Worm (Caenorhabditis elegans) whole organism, L3 larva: ENCODE measurements around the gene srz-78.
A peak's percentile ranks its signal among the peaks of the same experiment; 100 is the strongest.

Experiments
- R02D3.7 ChIP-seq: fragments of 150-350 bp; optimal IDR thresholded peaks from 2 replicates; lab custom pipeline; 2014; ENCODE audit warnings: missing biosample characterization, missing genetic modification characterization
- ama-1 ChIP-seq: fragments of 150-350 bp; optimal IDR thresholded peaks from 2 replicates; lab custom pipeline; 2018
- ceh-16 ChIP-seq: sonication (generic microtip); optimal IDR thresholded peaks from 2 replicates; lab custom pipeline; 2017; ENCODE audit warnings: missing biosample characterization, missing genetic modification characterization
- ceh-28 ChIP-seq: fragments of 150-350 bp; optimal IDR thresholded peaks from 2 replicates; lab custom pipeline; 2014; ENCODE audit warnings: missing biosample characterization, missing genetic modification reagents, missing genetic modification characterization
- ceh-82 ChIP-seq: fragments of 150-350 bp; optimal IDR thresholded peaks from 2 replicates; lab custom pipeline; 2014; ENCODE audit warnings: missing biosample characterization, missing genetic modification characterization
- ceh-9 ChIP-seq: sonication (generic microtip); optimal IDR thresholded peaks from 2 replicates; lab custom pipeline; 2018; ENCODE audit warnings: missing biosample characterization, missing genetic modification characterization
- daf-12 ChIP-seq: fragments of 150-350 bp; optimal IDR thresholded peaks from 2 replicates; lab custom pipeline; 2014; ENCODE audit warnings: missing biosample characterization, missing genetic modification reagents, missing genetic modification characterization
- egl-27 ChIP-seq: sonication (generic microtip); optimal IDR thresholded peaks from 4 replicates; lab custom pipeline; 2017; ENCODE audit warnings: missing biosample characterization, missing genetic modification reagents, missing genetic modification characterization
- egl-5 ChIP-seq: fragments of 150-350 bp; optimal IDR thresholded peaks from 2 replicates; lab custom pipeline; 2017; ENCODE audit warnings: missing biosample characterization, missing genetic modification reagents, missing genetic modification characterization, inconsistent platforms
- elt-1 ChIP-seq: fragments of 150-350 bp; optimal IDR thresholded peaks from 2 replicates; lab custom pipeline; 2014; ENCODE audit warnings: missing biosample characterization, missing genetic modification characterization
- elt-2 ChIP-seq: sonication (generic microtip); optimal IDR thresholded peaks from 2 replicates; lab custom pipeline; 2016; ENCODE audit warnings: missing genetic modification reagents, mild to moderate bottlenecking, missing genetic modification characterization, missing compliant biosample characterization
- elt-3 ChIP-seq, 3 experiments: fragments of 150-350 bp in 1 of 3; sonication (generic microtip) in 2 of 3; optimal IDR thresholded peaks; 2 replicates in 2 of 3; 4 replicates in 1 of 3; lab custom pipeline; 2014 to 2017; ENCODE audit warnings: missing biosample characterization in 3 of 3, missing genetic modification characterization in 3 of 3
- eor-1 ChIP-seq, 2 experiments: fragments of 150-350 bp; optimal IDR thresholded peaks; 2 replicates each; lab custom pipeline; 2014 to 2018; ENCODE audit warnings: missing biosample characterization in 2 of 2, missing genetic modification characterization in 2 of 2
- fkh-10 ChIP-seq: sonication (generic microtip); optimal IDR thresholded peaks from 2 replicates; lab custom pipeline; 2017; ENCODE audit warnings: missing biosample characterization, missing genetic modification reagents, missing genetic modification characterization
- fkh-2 ChIP-seq: fragments of 150-350 bp; optimal IDR thresholded peaks from 2 replicates; lab custom pipeline; 2014; ENCODE audit warnings: missing biosample characterization, missing genetic modification reagents, missing genetic modification characterization
- fos-1 ChIP-seq: fragments of 150-350 bp; optimal IDR thresholded peaks from 2 replicates; lab custom pipeline; 2014; ENCODE audit warnings: missing biosample characterization, missing genetic modification characterization
- hmg-11 ChIP-seq: sonication (generic microtip); optimal IDR thresholded peaks from 2 replicates; lab custom pipeline; 2016; ENCODE audit warnings: missing genetic modification characterization, missing compliant biosample characterization
- jun-1 ChIP-seq: fragments of 150-350 bp; optimal IDR thresholded peaks from 2 replicates; lab custom pipeline; 2014; ENCODE audit warnings: missing biosample characterization, missing genetic modification reagents, missing genetic modification characterization
- lin-15B ChIP-seq: fragments of 150-350 bp; optimal IDR thresholded peaks from 2 replicates; lab custom pipeline; 2014; ENCODE audit warnings: missing biosample characterization, missing genetic modification characterization
- lin-39 ChIP-seq: fragments of 150-350 bp; optimal IDR thresholded peaks from 2 replicates; lab custom pipeline; 2018; ENCODE audit warnings: missing biosample characterization, missing genetic modification reagents, missing genetic modification characterization
- lsy-12 ChIP-seq: sonication (generic microtip); optimal IDR thresholded peaks from 2 replicates; lab custom pipeline; 2016; ENCODE audit warnings: mild to moderate bottlenecking, missing genetic modification characterization, missing compliant biosample characterization
- mml-1 ChIP-seq: fragments of 150-350 bp; sonication (generic microtip); optimal IDR thresholded peaks from 3 replicates; lab custom pipeline; 2014; ENCODE audit warnings: missing biosample characterization, missing genetic modification characterization
- nfya-1 ChIP-seq: sonication (generic microtip); optimal IDR thresholded peaks from 2 replicates; lab custom pipeline; 2017; ENCODE audit warnings: missing genetic modification characterization, mild to moderate bottlenecking, missing compliant biosample characterization, antibody characterized with exemption, moderate library complexity; ENCODE audit not compliant: insufficient read depth
- nhr-12 ChIP-seq: fragments of 150-350 bp; optimal IDR thresholded peaks from 2 replicates; lab custom pipeline; 2014; ENCODE audit warnings: missing biosample characterization, missing genetic modification characterization
- nhr-23 ChIP-seq: fragments of 150-350 bp; optimal IDR thresholded peaks from 2 replicates; lab custom pipeline; 2014; ENCODE audit warnings: missing biosample characterization, missing genetic modification reagents, missing genetic modification characterization
- nhr-237 ChIP-seq: fragments of 150-350 bp; optimal IDR thresholded peaks from 2 replicates; lab custom pipeline; 2014; ENCODE audit warnings: missing biosample characterization, missing genetic modification characterization
- nhr-25 ChIP-seq: sonication (generic microtip); optimal IDR thresholded peaks from 2 replicates; lab custom pipeline; 2017; ENCODE audit warnings: missing biosample characterization, missing genetic modification characterization
- nhr-28 ChIP-seq: fragments of 150-350 bp; optimal IDR thresholded peaks from 2 replicates; lab custom pipeline; 2014; ENCODE audit warnings: missing biosample characterization, missing genetic modification characterization
- nhr-43 ChIP-seq: sonication (generic microtip); optimal IDR thresholded peaks from 2 replicates; lab custom pipeline; 2016; ENCODE audit warnings: mild to moderate bottlenecking, missing genetic modification characterization, missing compliant biosample characterization; ENCODE audit not compliant: poor library complexity, severe bottlenecking
- nhr-67 ChIP-seq: fragments of 150-350 bp; optimal IDR thresholded peaks from 2 replicates; lab custom pipeline; 2014; ENCODE audit warnings: missing biosample characterization, missing genetic modification characterization
- nhr-76 ChIP-seq: fragments of 150-350 bp; sonication (generic microtip); optimal IDR thresholded peaks from 5 replicates; lab custom pipeline; 2014; ENCODE audit warnings: missing biosample characterization, missing genetic modification characterization
- nhr-77 ChIP-seq: fragments of 150-350 bp; optimal IDR thresholded peaks from 2 replicates; lab custom pipeline; 2014; ENCODE audit warnings: missing biosample characterization, missing genetic modification characterization
- pha-4 ChIP-seq: fragments of 150-350 bp; optimal IDR thresholded peaks from 2 replicates; lab custom pipeline; 2014; ENCODE audit warnings: missing biosample characterization, missing genetic modification reagents, missing genetic modification characterization
- pqm-1 ChIP-seq: fragments of 150-350 bp; optimal IDR thresholded peaks from 2 replicates; lab custom pipeline; 2017; ENCODE audit warnings: missing biosample characterization, missing genetic modification characterization, inconsistent platforms
- sea-2 ChIP-seq: fragments of 150-350 bp; sonication (generic microtip); optimal IDR thresholded peaks from 4 replicates; lab custom pipeline; 2014; ENCODE audit warnings: missing biosample characterization, missing genetic modification reagents, missing genetic modification characterization
- skn-1 ChIP-seq: fragments of 150-350 bp; optimal IDR thresholded peaks from 2 replicates; lab custom pipeline; 2014; ENCODE audit warnings: missing biosample characterization, missing genetic modification characterization
- snpc-4 ChIP-seq: fragments of 150-350 bp; optimal IDR thresholded peaks from 2 replicates; lab custom pipeline; 2014; ENCODE audit warnings: missing biosample characterization, missing genetic modification characterization
- tbx-2 ChIP-seq: sonication (generic microtip); optimal IDR thresholded peaks from 2 replicates; lab custom pipeline; 2016; ENCODE audit warnings: mild to moderate bottlenecking, missing genetic modification characterization, missing compliant biosample characterization
- unc-39 ChIP-seq: sonication (generic microtip); optimal IDR thresholded peaks from 4 replicates; lab custom pipeline; 2017; ENCODE audit warnings: missing biosample characterization, missing genetic modification characterization
- unc-62 ChIP-seq: fragments of 150-350 bp; sonication (generic microtip); optimal IDR thresholded peaks from 4 replicates; lab custom pipeline; 2014; ENCODE audit warnings: missing biosample characterization, missing genetic modification reagents, missing genetic modification characterization
- zag-1 ChIP-seq: fragments of 150-350 bp; optimal IDR thresholded peaks from 2 replicates; lab custom pipeline; 2014; ENCODE audit warnings: missing biosample characterization, missing genetic modification characterization
- ztf-11 ChIP-seq: fragments of 150-350 bp; optimal IDR thresholded peaks from 2 replicates; lab custom pipeline; 2014; ENCODE audit warnings: missing biosample characterization, missing genetic modification characterization

srz-78 gene

DNA sequence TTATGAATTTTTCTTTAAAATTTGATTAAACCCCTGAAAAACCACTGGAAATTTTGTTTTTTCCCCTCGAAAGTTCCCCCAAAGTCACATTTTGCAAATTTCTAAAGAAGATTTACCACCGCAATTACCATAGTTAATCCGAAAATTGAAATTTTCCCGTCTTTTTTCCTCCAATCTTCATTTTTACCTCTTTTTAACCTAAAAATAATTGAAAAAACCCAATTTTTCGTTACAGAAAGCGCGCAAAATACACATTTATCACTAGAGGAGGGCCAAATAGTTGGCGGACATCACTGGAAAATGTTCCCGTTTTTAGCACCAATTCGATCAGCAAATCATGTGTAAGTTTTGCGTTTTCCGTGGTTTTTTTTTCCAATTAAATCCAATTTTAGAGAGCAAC lies 25.0 kb downstream of the srz-78 start, which contains the start of gene unc-33:
Gene unc-33 (plus strand): TSS at position 301 of the 400 bp plus-strand sequence.
- no peak for TF ChIP-seq sea-2 (GFP tag; lab: Kevin White, UChicago)
- no peak for TF ChIP-seq skn-1
- no peak for TF ChIP-seq lin-15B
- no peak for TF ChIP-seq nhr-43 (tag; lab: Kevin White, UChicago)
- no peak for TF ChIP-seq snpc-4 (tag; lab: Kevin White, UChicago)
- no peak for TF ChIP-seq lsy-12 (tag; lab: Kevin White, UChicago)
- TF ChIP-seq fkh-2 (tag; lab: Kevin White, UChicago) = no peak
- TF ChIP-seq nhr-76 (tag; lab: Kevin White, UChicago) = no peak
- TF ChIP-seq nfya-1 (tag; lab: Kevin White, UChicago) = no peak
- TF ChIP-seq egl-27 (tag; lab: Kevin White, UChicago) = no peak
- TF ChIP-seq nhr-25 (tag; lab: Kevin White, UChicago) = no peak
- TF ChIP-seq elt-2 (tag; lab: Kevin White, UChicago) = no peak
- TF ChIP-seq ceh-9 = no peak

ce11 chrIV:3517582-3517981 lies 26.0 kb downstream of the srz-78 start:
- TF ChIP-seq sea-2 (GFP tag; lab: Kevin White, UChicago) (no peak), unc-39 (tag; lab: Kevin White, UChicago) (no peak), ceh-16 (tag; lab: Kevin White, UChicago) (no peak), nhr-12 (tag; lab: Kevin White, UChicago) (no peak), pha-4 (no peak), ztf-11 (tag; lab: Kevin White, UChicago) (no peak), elt-1 (tag; lab: Kevin White, UChicago) (no peak), ama-1 (no peak)

DNA sequence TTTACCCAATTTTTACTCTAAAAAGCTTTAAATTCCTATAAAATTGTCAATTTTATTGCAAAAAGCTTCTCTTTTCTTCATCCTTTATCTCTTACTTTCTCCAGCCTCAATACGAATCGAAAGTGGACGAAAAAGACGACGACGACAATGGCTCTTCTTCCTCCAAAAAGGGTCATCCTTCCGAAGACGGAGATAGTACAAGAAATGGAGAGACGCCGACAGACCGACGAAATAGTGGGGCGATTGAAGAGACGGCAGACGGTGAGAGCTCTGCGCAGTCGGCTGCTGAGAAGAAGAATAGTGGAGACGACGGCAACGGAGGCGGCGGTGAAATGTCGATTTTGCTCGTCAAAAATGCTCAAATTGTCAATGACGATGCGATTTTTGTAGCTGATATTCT lies 27.8 kb downstream of the srz-78 start:
- TF ChIP-seq lin-15B = peak; percentile 1
- TF ChIP-seq nfya-1 (tag; lab: Kevin White, UChicago) = peak; percentile 63
- no peak for TF ChIP-seq nhr-67 (tag; lab: Kevin White, UChicago)
- TF ChIP-seq egl-5 = no peak
- TF ChIP-seq nhr-28 (tag; lab: Kevin White, UChicago) = no peak
- peak; percentile 67 for TF ChIP-seq hmg-11 (tag; lab: Kevin White, UChicago)
- TF ChIP-seq ama-1 = no peak
- TF ChIP-seq R02D3.7 (tag; lab: Kevin White, UChicago) = no peak
- no peak for TF ChIP-seq fkh-2 (tag; lab: Kevin White, UChicago)
- peak; percentile 95 for TF ChIP-seq snpc-4 (tag; lab: Kevin White, UChicago)
- TF ChIP-seq eor-1 (tag; optimal IDR thresholded peaks at IDR 0.05; lab: Kevin White, UChicago) = no peak
- no peak for TF ChIP-seq nhr-12 (tag; lab: Kevin White, UChicago)
- no peak for TF ChIP-seq fos-1
- TF ChIP-seq ceh-28 (tag; lab: Kevin White, UChicago) = peak; percentile 28
- peak; percentile 24 for TF ChIP-seq lin-39 (tag; lab: Kevin White, UChicago)
- peak; percentile 30 for TF ChIP-seq nhr-23 (tag; lab: Kevin White, UChicago)
- TF ChIP-seq zag-1 = no peak
- TF ChIP-seq, all 47 proteins: peak for 7

DNA sequence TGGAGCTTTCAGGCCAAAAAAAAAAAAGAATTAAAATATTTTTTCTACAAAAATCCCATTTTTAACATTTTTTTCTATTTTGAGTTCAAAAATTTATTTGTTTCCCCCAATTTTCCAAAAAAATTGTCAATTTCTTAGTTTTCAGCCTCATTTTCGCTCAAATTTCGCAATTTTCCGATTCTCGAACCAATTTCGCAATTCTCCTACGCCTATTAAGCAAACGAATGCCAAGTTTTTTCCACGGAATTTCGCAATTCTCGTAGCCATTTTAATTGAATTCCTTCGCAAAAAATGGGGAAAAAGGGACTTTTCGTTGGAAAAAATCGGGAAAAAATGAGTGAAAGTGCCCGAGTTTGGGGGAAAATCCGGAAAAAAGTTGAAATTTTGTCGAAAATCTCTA lies 28.8 kb downstream of the srz-78 start:
- TF ChIP-seq lin-39 (tag; lab: Kevin White, UChicago) (peak; percentile 13), elt-3 (tag; optimal IDR thresholded peaks at IDR 0.05; lab: Kevin White, UChicago) (no peak), egl-27 (tag; lab: Kevin White, UChicago) (no peak), mml-1 (no peak), hmg-11 (tag; lab: Kevin White, UChicago) (no peak), unc-62 (no peak), skn-1 (no peak)

- TF ChIP-seq egl-27 (tag; lab: Kevin White, UChicago) = no peak
- TF ChIP-seq skn-1 = no peak
- TF ChIP-seq nhr-237 (tag; lab: Kevin White, UChicago) = no peak
- peak; percentile 27 for TF ChIP-seq lin-39 (tag; lab: Kevin White, UChicago)
- no peak for TF ChIP-seq elt-3 (tag; optimal IDR thresholded peaks at IDR 0.05; lab: Kevin White, UChicago)
- no peak for TF ChIP-seq nhr-43 (tag; lab: Kevin White, UChicago)
- no peak for TF ChIP-seq ceh-82 (tag; lab: Kevin White, UChicago)
- TF ChIP-seq pqm-1 (tag; lab: Kevin White, UChicago) = no peak
- TF ChIP-seq lsy-12 (tag; lab: Kevin White, UChicago) = no peak
- TF ChIP-seq fos-1 = no peak
- peak; percentile 40 for TF ChIP-seq nfya-1 (tag; lab: Kevin White, UChicago)
- peak; percentile 22 for TF ChIP-seq tbx-2 (tag; lab: Kevin White, UChicago)
- TF ChIP-seq elt-2 (tag; lab: Kevin White, UChicago) = no peak
- TF ChIP-seq ceh-28 (tag; lab: Kevin White, UChicago) = no peak
- no peak for TF ChIP-seq lin-15B
- TF ChIP-seq egl-5 = peak; percentile 33
- TF ChIP-seq daf-12 = no peak
- TF ChIP-seq zag-1 = no peak
- TF ChIP-seq nhr-25 (tag; lab: Kevin White, UChicago) = no peak
- TF ChIP-seq ama-1 = no peak
- TF ChIP-seq R02D3.7 (tag; lab: Kevin White, UChicago) = no peak
- no peak for TF ChIP-seq elt-1 (tag; lab: Kevin White, UChicago)
- no peak for TF ChIP-seq nhr-12 (tag; lab: Kevin White, UChicago)
- TF ChIP-seq jun-1 (tag; lab: Kevin White, UChicago) = no peak
- TF ChIP-seq mml-1 = no peak
- TF ChIP-seq unc-39 (tag; lab: Kevin White, UChicago) = no peak
- TF ChIP-seq hmg-11 (tag; lab: Kevin White, UChicago) = peak; percentile 73
- TF ChIP-seq nhr-77 (tag; lab: Kevin White, UChicago) = no peak
- TF ChIP-seq fkh-10 (GFP tag; lab: Kevin White, UChicago) = no peak
These were observed 29.4 kb downstream of the srz-78 start for ce11 chrIV:3520957-3521356.
